Worm (Caenorhabditis elegans): ENCODE results near the gene best-16.
A peak's percentile ranks its signal among the peaks of the same experiment; 100 is the strongest.

The best-16 gene

DNA sequence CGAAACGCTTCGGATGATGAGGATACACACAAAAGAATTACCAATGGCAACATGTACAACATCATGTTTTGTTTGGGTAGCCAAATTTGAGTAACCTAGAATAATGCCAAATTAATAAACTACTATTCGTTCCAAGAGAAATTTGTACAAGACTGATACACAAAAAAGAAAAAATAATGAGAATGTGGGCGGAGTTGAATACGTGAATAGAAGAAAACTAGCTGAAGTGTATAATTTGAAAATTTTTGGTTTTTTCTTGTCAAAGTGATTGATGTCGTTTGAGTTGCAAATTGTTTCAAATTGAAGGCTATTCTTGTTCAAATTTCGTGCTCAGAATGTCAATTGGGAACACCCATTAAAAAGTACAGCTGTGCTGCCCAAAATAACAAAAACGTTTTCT lies 3.9 kb downstream of the best-16 start, which contains the start of gene R13A1.5:
R13A1.5 (minus strand) TSS at position 101 of the 400 bp plus-strand sequence.
- no peak for TF ChIP-seq unc-62 (GFP tag; optimal IDR thresholded peaks at IDR 0.05)
- TF ChIP-seq lin-39 (tag; optimal IDR thresholded peaks at IDR 0.05): no peak
- TF ChIP-seq ztf-1 (GFP tag; conservative IDR thresholded peaks at IDR 0.05): no peak
- TF ChIP-seq ztf-4 (tag; optimal IDR thresholded peaks at IDR 0.05): no peak
- no peak for TF ChIP-seq nhr-21 (tag; optimal IDR thresholded peaks at IDR 0.05)
- no peak for TF ChIP-seq sma-3 (GFP tag; optimal IDR thresholded peaks at IDR 0.05)
- no peak for TF ChIP-seq R02D3.7 (tag; optimal IDR thresholded peaks at IDR 0.05)
- no peak for TF ChIP-seq ZK546.5 (tag; optimal IDR thresholded peaks at IDR 0.05)
- no peak for TF ChIP-seq nhr-129 (tag; optimal IDR thresholded peaks at IDR 0.05)
- no peak for TF ChIP-seq unc-55 (GFP tag; optimal IDR thresholded peaks at IDR 0.05)
- TF ChIP-seq ceh-16 (tag; optimal IDR thresholded peaks at IDR 0.05): no peak
- TF ChIP-seq aly-2 (tag; optimal IDR thresholded peaks at IDR 0.05): no peak
- no peak for TF ChIP-seq lin-13 (GFP tag; optimal IDR thresholded peaks at IDR 0.05)
- no peak for TF ChIP-seq mbf-1 (tag; optimal IDR thresholded peaks at IDR 0.05)
- no peak for TF ChIP-seq egl-27 (tag; optimal IDR thresholded peaks at IDR 0.05)
- no peak for TF ChIP-seq lin-11 (tag; optimal IDR thresholded peaks at IDR 0.05)
- no peak for TF ChIP-seq zag-1 (tag; optimal IDR thresholded peaks at IDR 0.05)

DNA sequence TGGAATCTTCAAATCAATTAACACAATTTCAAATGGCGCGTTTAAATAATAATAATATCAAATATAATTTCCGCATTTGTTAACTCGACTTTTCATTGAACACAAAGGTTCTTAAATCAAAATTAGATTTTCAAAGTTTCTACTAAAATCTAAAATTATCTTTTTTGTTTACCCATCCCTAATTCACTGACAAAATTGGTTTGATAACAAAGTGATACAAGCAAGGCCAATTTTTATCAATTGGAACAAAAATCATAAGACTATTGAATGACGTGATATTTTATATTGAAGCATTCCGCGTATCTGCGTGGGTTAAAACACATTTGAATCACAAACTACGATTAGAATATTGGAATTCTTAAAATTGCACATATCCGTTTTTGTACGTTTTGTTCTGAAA lies 5.2 kb downstream of the best-16 start:
- TF ChIP-seq mbf-1 (tag; optimal IDR thresholded peaks at IDR 0.05) (no peak), fos-1 (tag; optimal IDR thresholded peaks at IDR 0.05) (peak; percentile 78), sma-9 (GFP tag; optimal IDR thresholded peaks at IDR 0.05) (peak; percentile 83), sma-9 (tag; optimal IDR thresholded peaks at IDR 0.05) (no peak), lin-13 (GFP tag; optimal IDR thresholded peaks at IDR 0.05) (no peak), alr-1 (tag; optimal IDR thresholded peaks at IDR 0.05) (no peak), egl-27 (tag; optimal IDR thresholded peaks at IDR 0.05) (no peak), sma-3 (GFP tag; optimal IDR thresholded peaks at IDR 0.05) (peak; percentile 38), gmeb-1 (tag; optimal IDR thresholded peaks at IDR 0.05) (peak; percentile 51), crh-2 (tag; optimal IDR thresholded peaks at IDR 0.05) (peak; percentile 47), mdl-1 (tag; optimal IDR thresholded peaks at IDR 0.05) (no peak), blmp-1 (tag; optimal IDR thresholded peaks at IDR 0.05; ENCODE audit: insufficient read depth) (no peak), nhr-21 (tag; optimal IDR thresholded peaks at IDR 0.05) (peak; percentile 0)

DNA sequence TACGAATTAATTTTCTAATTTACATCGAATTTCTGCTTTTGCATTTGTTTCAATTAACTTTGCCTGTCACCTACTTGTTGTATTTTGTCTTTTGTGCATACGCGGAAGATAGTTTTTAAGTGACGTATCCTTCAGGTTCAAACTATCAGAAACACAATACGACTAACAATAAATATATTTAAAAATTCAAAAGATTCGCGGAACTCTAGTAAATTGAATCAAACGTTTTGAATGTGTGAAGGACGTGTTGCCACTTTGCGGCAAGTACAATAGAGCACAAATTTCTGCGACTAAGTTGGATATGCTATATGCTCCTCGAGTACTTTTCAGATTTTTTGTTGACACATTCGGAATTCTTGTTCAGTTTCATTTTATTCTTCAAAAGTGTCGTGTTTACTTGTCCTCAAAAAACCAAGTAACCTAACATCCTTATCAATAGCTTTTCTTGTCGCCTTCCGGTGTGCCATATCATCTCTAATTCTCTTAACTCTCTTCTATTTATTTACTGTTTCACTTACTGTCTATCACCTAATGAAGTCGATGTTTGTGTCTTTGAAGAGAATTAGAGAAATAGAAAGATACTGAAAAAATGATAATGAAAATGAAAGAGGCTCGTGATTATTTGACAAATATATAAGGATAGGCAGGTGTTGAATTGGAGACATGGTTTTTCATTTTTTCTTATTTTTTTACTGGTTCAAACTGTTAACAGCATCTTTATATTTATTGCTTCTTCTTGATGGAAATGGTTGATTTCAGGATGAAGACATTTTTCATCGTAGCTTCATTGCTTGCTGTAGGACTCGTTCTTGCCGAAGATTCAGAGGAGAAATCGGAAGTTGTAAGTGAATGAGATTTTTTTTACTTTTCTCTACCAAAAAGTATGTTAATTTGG lies 6.9 kb downstream of the best-16 start, which contains the start of gene srlf-7:
srlf-7 (plus strand) TSS at position 760 of the 895 bp plus-strand sequence.
- peak in 1 of 2 experiments; percentile 11 for TF ChIP-seq mdl-1 (tag; optimal IDR thresholded peaks at IDR 0.05)
- peak; percentile 76 for TF ChIP-seq crh-2 (tag; optimal IDR thresholded peaks at IDR 0.05)
- no peak for TF ChIP-seq ama-1 (optimal IDR thresholded peaks at IDR 0.05)
- peak; percentile 21 for TF ChIP-seq C34F6.9 (tag; optimal IDR thresholded peaks at IDR 0.05)
- peak; percentile 78 for TF ChIP-seq sma-3 (GFP tag; optimal IDR thresholded peaks at IDR 0.05)
- TF ChIP-seq gmeb-1 (tag; optimal IDR thresholded peaks at IDR 0.05): peak; percentile 75
- no peak for TF ChIP-seq ceh-16 (tag; optimal IDR thresholded peaks at IDR 0.05)
- peak; percentile 70 for TF ChIP-seq nhr-25 (tag; optimal IDR thresholded peaks at IDR 0.05)
- TF ChIP-seq blmp-1 (tag; optimal IDR thresholded peaks at IDR 0.05; ENCODE audit: insufficient read depth): peak; percentile 77
- TF ChIP-seq F13H6.1 (tag; optimal IDR thresholded peaks at IDR 0.05): peak; percentile 43
- peak; percentile 82 for TF ChIP-seq sma-9 (GFP tag; optimal IDR thresholded peaks at IDR 0.05)
- TF ChIP-seq sma-9 (tag; optimal IDR thresholded peaks at IDR 0.05): no peak
- TF ChIP-seq nhr-237 (tag; optimal IDR thresholded peaks at IDR 0.05): no peak
- TF ChIP-seq fos-1 (tag; optimal IDR thresholded peaks at IDR 0.05): peak; percentile 98
- no peak for TF ChIP-seq Y55F3AM.14 (GFP tag; optimal IDR thresholded peaks at IDR 0.05)
- TF ChIP-seq nhr-129 (tag; optimal IDR thresholded peaks at IDR 0.05): peak; percentile 27
- TF ChIP-seq egl-27 (tag; optimal IDR thresholded peaks at IDR 0.05): peak; percentile 77
- no peak for TF ChIP-seq zag-1 (tag; optimal IDR thresholded peaks at IDR 0.05)
- no peak for TF ChIP-seq nhr-12 (tag; optimal IDR thresholded peaks at IDR 0.05)
- TF ChIP-seq nhr-21 (tag; optimal IDR thresholded peaks at IDR 0.05): peak; percentile 41
- TF ChIP-seq nhr-23 (tag; optimal IDR thresholded peaks at IDR 0.05): no peak

DNA sequence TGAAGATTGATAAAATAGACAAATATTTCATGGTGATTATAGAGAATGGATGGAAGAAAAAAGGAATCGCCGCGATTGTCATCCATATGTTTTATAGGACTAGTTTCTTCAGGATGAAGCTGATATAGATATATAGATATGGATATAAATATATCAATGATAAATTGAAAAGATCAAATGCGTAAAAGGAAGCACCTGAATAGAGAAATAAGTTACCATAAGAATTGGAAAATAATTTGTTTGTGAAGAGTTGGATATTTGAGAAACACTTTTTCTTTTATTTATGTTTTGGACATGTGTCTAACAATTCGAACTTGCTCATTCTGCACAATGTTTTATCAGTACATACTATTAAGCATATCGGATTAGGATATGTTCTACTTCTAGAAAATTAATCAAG lies 7.6 kb downstream of the best-16 start, which contains the start of gene C42D4.13:
C42D4.13 (minus strand) TSS at position 101 of the 400 bp plus-strand sequence.
- no peak for TF ChIP-seq sma-3 (GFP tag; optimal IDR thresholded peaks at IDR 0.05)
- TF ChIP-seq F13H6.1 (tag; optimal IDR thresholded peaks at IDR 0.05): no peak
- no peak for TF ChIP-seq unc-62 (GFP tag; optimal IDR thresholded peaks at IDR 0.05)
- no peak for TF ChIP-seq nhr-237 (tag; optimal IDR thresholded peaks at IDR 0.05)
- TF ChIP-seq ztf-11 (tag; optimal IDR thresholded peaks at IDR 0.05): no peak
- TF ChIP-seq nhr-129 (tag; optimal IDR thresholded peaks at IDR 0.05): no peak
